Worm (Caenorhabditis elegans): ENCODE data around the gene F01G4.6.

The F01G4.6 gene

ce11 chrIV:11142314-11143227, 6.7 kb downstream of the F01G4.6 start, which contains the start of gene skih-2 (continued):
- TF ChIP-seq snpc-4 (tag; optimal IDR thresholded peaks at IDR 0.05) (no peak), nhr-12 (tag; optimal IDR thresholded peaks at IDR 0.05) (no peak), mdl-1 (tag; optimal IDR thresholded peaks at IDR 0.05) (no peak), nhr-25 (tag; optimal IDR thresholded peaks at IDR 0.05) (peak; percentile 14)

- no peak for TF ChIP-seq nhr-12 (tag; optimal IDR thresholded peaks at IDR 0.05)
Observed at ce11 chrIV:11131268-11131667, 18.0 kb downstream of the F01G4.6 start, which contains the start of gene ard-1. ard-1 (plus strand) TSS chrIV:11131279.

ce11 chrIV:11130774-11131173, 18.5 kb downstream of the F01G4.6 start:
- TF ChIP-seq pqm-1 (tag; optimal IDR thresholded peaks at IDR 0.05), result peak; percentile 11
- TF ChIP-seq nfya-1 (tag; optimal IDR thresholded peaks at IDR 0.05; ENCODE audit: insufficient read depth), result peak; percentile 44
- no peak for TF ChIP-seq ceh-82 (tag; optimal IDR thresholded peaks at IDR 0.05)
- peak; percentile 58 for TF ChIP-seq elt-2 (tag; optimal IDR thresholded peaks at IDR 0.05)
- peak; percentile 29 for TF ChIP-seq pha-4 (tag; optimal IDR thresholded peaks at IDR 0.05)

ce11 chrIV:11126028-11126427, 23.3 kb downstream of the F01G4.6 start:
- TF ChIP-seq ztf-11 (tag; optimal IDR thresholded peaks at IDR 0.05), result no peak
- no peak for TF ChIP-seq sea-2 (GFP tag; optimal IDR thresholded peaks at IDR 0.05)
- no peak for TF ChIP-seq pqm-1 (tag; optimal IDR thresholded peaks at IDR 0.05)
- TF ChIP-seq fkh-2 (tag; optimal IDR thresholded peaks at IDR 0.05), result no peak
- TF ChIP-seq fkh-10 (GFP tag; optimal IDR thresholded peaks at IDR 0.05), result no peak
- TF ChIP-seq aly-2 (tag; optimal IDR thresholded peaks at IDR 0.05), result no peak
- no peak for TF ChIP-seq eor-1 (tag; optimal IDR thresholded peaks at IDR 0.05)
- TF ChIP-seq ceh-28 (tag; optimal IDR thresholded peaks at IDR 0.05), result no peak
- TF ChIP-seq nhr-23 (tag; optimal IDR thresholded peaks at IDR 0.05), result no peak
- TF ChIP-seq lin-15B (tag; optimal IDR thresholded peaks at IDR 0.05), result no peak
- TF ChIP-seq unc-62 (GFP tag; optimal IDR thresholded peaks at IDR 0.05), result no peak
- no peak for TF ChIP-seq ceh-16 (tag; optimal IDR thresholded peaks at IDR 0.05)
- TF ChIP-seq skn-1 (tag; optimal IDR thresholded peaks at IDR 0.05), result no peak
- no peak for TF ChIP-seq egl-27 (tag; optimal IDR thresholded peaks at IDR 0.05)
- no peak for TF ChIP-seq jun-1 (tag; optimal IDR thresholded peaks at IDR 0.05)
- TF ChIP-seq nhr-11 (tag; optimal IDR thresholded peaks at IDR 0.05), result no peak
- TF ChIP-seq lin-39 (tag; optimal IDR thresholded peaks at IDR 0.05), result no peak
- no peak for TF ChIP-seq mml-1 (tag; optimal IDR thresholded peaks at IDR 0.05)
- no peak for TF ChIP-seq mdl-1 (tag; optimal IDR thresholded peaks at IDR 0.05)
- TF ChIP-seq nhr-77 (tag; optimal IDR thresholded peaks at IDR 0.05), result no peak

ce11 chrIV:11126004-11126027, 23.5 kb downstream of the F01G4.6 start, which contains the start of gene swsn-4:
swsn-4 (plus strand) TSS chrIV:11126024.
- TF ChIP-seq nhr-76 (tag; optimal IDR thresholded peaks at IDR 0.05) (no peak), ama-1 (optimal IDR thresholded peaks at IDR 0.05) (no peak), ceh-82 (tag; optimal IDR thresholded peaks at IDR 0.05) (no peak), fkh-10 (GFP tag; optimal IDR thresholded peaks at IDR 0.05) (no peak), ztf-4 (tag; optimal IDR thresholded peaks at IDR 0.05) (no peak), jun-1 (tag; optimal IDR thresholded peaks at IDR 0.05) (no peak), tbx-2 (tag; optimal IDR thresholded peaks at IDR 0.05) (no peak), R02D3.7 (tag; optimal IDR thresholded peaks at IDR 0.05) (no peak), aly-2 (tag; optimal IDR thresholded peaks at IDR 0.05) (no peak), elt-1 (tag; optimal IDR thresholded peaks at IDR 0.05) (no peak), ceh-28 (tag; optimal IDR thresholded peaks at IDR 0.05) (no peak), nfya-1 (tag; optimal IDR thresholded peaks at IDR 0.05; ENCODE audit: insufficient read depth) (no peak), unc-39 (tag; optimal IDR thresholded peaks at IDR 0.05) (no peak), elt-3 (tag; optimal IDR thresholded peaks at IDR 0.05) (no peak), egl-27 (tag; optimal IDR thresholded peaks at IDR 0.05) (no peak), daf-12 (tag; optimal IDR thresholded peaks at IDR 0.05) (no peak), nhr-11 (tag; optimal IDR thresholded peaks at IDR 0.05) (no peak), nhr-237 (tag; optimal IDR thresholded peaks at IDR 0.05) (no peak), nhr-23 (tag; optimal IDR thresholded peaks at IDR 0.05) (no peak)
